Fruit fly (Drosophila melanogaster) whole organism, embryonic: Measurements from ENCODE around the gene nonC.

Source experiments
- CG10431 ChIP-seq: fragments of 200-800 bp; sonication (Bioruptor generic); optimal IDR thresholded peaks from 3 replicates; lab custom pipeline; 2018; ENCODE audit warnings: missing biosample characterization, mild to moderate bottlenecking, missing genetic modification characterization
- CG14441 ChIP-seq: fragments of 200-800 bp; sonication (Bioruptor generic); IDR thresholded peaks from 2 replicates; pipeline ENCODE4 v1.3.6; 2022; ENCODE audit warnings: missing biosample characterization, missing genetic modification characterization
- CG2199 ChIP-seq: fragments of 200-800 bp; sonication (Bioruptor generic); IDR thresholded peaks from 3 replicates; pipeline ENCODE4 v1.3.6; 2022; ENCODE audit warnings: missing biosample characterization, missing genetic modification characterization
- CG3847 ChIP-seq: fragments of 200-800 bp; sonication (Bioruptor generic); IDR thresholded peaks from 2 replicates; pipeline ENCODE4 v1.3.6; 2022; ENCODE audit warnings: missing biosample characterization, missing genetic modification characterization
- Dad ChIP-seq: fragments of 200-800 bp; sonication (Bioruptor generic); optimal IDR thresholded peaks from 3 replicates; lab custom pipeline; 2016; ENCODE audit warnings: missing biosample characterization, missing genetic modification characterization
- Dp ChIP-seq: fragments of 200-800 bp; sonication (Bioruptor generic); optimal IDR thresholded peaks from 2 replicates; lab custom pipeline; 2018; ENCODE audit warnings: missing biosample characterization, mild to moderate bottlenecking, missing genetic modification characterization, moderate library complexity
- chif ChIP-seq, 2 experiments: fragments of 200-800 bp; sonication (Bioruptor generic); optimal IDR thresholded peaks; 3 replicates each; lab custom pipeline; 2016; ENCODE audit warnings: missing biosample characterization in 2 of 2, missing genetic modification characterization in 2 of 2
- dan ChIP-seq: fragments of 200-800 bp; sonication (Bioruptor generic); IDR thresholded peaks from 2 replicates; pipeline ENCODE4 v1.3.6; 2022; ENCODE audit warnings: missing biosample characterization, missing genetic modification characterization

DNA sequence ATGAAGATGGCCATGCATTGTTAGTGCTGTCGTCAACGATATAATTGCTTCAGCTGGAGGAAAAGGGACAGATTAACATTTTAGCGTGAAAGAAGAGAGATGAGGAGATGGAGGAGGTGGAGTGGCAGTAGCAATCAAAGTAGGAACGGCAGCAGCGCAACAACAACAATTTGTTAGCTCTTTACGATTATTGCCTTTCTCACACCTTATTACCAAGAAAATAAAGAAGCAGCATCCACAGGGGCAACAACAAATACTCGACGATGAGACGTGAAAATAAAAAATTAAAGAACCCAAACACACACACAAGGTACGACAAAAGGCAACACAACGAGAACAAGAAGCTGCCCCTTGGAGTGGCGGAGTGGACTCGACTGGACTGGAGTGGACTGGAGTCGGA lies 47.4 kb upstream of the nonC start:
- TF ChIP-seq Dp (no peak), Dad (GFP tag; lab: Kevin White, UChicago) (no peak), chif (GFP tag; optimal IDR thresholded peaks at IDR 0.05; lab: Kevin White, UChicago) (no peak), CG2199 (GFP tag; lab: Robert Waterston, UW) (no peak), CG3847 (GFP tag; lab: Robert Waterston, UW) (no peak), dan (no peak), CG14441 (GFP tag; lab: Robert Waterston, UW) (no peak), CG10431 (GFP tag; lab: Kevin White, UChicago) (no peak)
